Worm (Caenorhabditis elegans): ENCODE results near the gene W05H9.4.
A peak's percentile ranks its signal among the peaks of the same experiment; 100 is the strongest.

DNA sequence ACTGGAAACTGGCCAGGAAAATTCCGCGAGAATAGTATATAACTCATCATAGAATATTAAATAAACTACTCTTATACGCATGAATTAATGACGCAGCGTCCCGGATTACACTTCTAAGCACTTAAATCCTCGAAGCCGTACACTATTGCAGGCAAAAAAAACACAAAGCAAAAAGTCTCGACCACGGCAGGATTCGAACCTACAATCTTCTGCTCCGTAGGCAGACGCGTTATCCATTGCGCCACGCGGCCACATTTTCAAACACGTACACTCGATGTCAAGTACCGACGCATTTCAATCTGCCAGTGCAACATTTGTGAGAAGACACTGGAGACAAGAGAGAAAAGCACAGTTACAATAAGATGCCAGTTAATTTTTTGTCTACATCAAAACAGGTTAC, 43.6 kb upstream of the W05H9.4 start:
- TF ChIP-seq nhr-10 (tag; optimal IDR thresholded peaks at IDR 0.05) = no peak
- no peak for TF ChIP-seq ztf-4 (tag; optimal IDR thresholded peaks at IDR 0.05)
- TF ChIP-seq nhr-11 (tag; optimal IDR thresholded peaks at IDR 0.05) = no peak
- peak; percentile 34 for TF ChIP-seq Y55F3AM.14 (GFP tag; optimal IDR thresholded peaks at IDR 0.05)
- TF ChIP-seq lin-13 (GFP tag; optimal IDR thresholded peaks at IDR 0.05) = peak; percentile 43
- TF ChIP-seq nhr-77 (tag; optimal IDR thresholded peaks at IDR 0.05) = no peak
- no peak for TF ChIP-seq unc-62 (GFP tag; optimal IDR thresholded peaks at IDR 0.05)
- TF ChIP-seq ama-1 (optimal IDR thresholded peaks at IDR 0.05) = no peak
- TF ChIP-seq crh-2 (tag; optimal IDR thresholded peaks at IDR 0.05) = peak; percentile 44
- TF ChIP-seq elt-3 (tag; optimal IDR thresholded peaks at IDR 0.05) = no peak
- TF ChIP-seq zag-1 (tag; optimal IDR thresholded peaks at IDR 0.05) = no peak

All from whole organism, L2 larva.